Worm (Caenorhabditis elegans) whole organism, L1 larva: ENCODE data around the gene metl-18.

Experiments used
- C34B4.2 ChIP-seq: sonication (generic microtip); optimal IDR thresholded peaks from 2 replicates; lab custom pipeline; 2017; ENCODE audit warnings: mild to moderate bottlenecking, missing genetic modification characterization, missing compliant biosample characterization
- Y116A8C.19 ChIP-seq: sonication (generic microtip); optimal IDR thresholded peaks from 2 replicates; lab custom pipeline; 2016; ENCODE audit warnings: missing compliant biosample characterization, missing genetic modification characterization, borderline replicate concordance
- blmp-1 ChIP-seq: fragments of 150-350 bp; optimal IDR thresholded peaks from 2 replicates; lab custom pipeline; 2014; ENCODE audit warnings: missing biosample characterization, missing genetic modification characterization
- ceh-82 ChIP-seq, 3 experiments: fragments of 150-350 bp in 1 of 3; sonication (generic microtip) in 2 of 3; optimal IDR thresholded peaks; 2 replicates each; lab custom pipeline; 2014 to 2017; ENCODE audit warnings: missing biosample characterization in 3 of 3, missing genetic modification characterization in 3 of 3
- ceh-90 ChIP-seq: sonication (generic microtip); optimal IDR thresholded peaks from 2 replicates; lab custom pipeline; 2016; ENCODE audit warnings: missing genetic modification characterization, missing compliant biosample characterization
- dsc-1 ChIP-seq: sonication (generic microtip); optimal IDR thresholded peaks from 2 replicates; lab custom pipeline; 2016; ENCODE audit warnings: mild to moderate bottlenecking, missing genetic modification characterization, missing compliant biosample characterization
- efl-1 ChIP-seq, 4 experiments: fragments of 150-350 bp; optimal IDR thresholded peaks in 3 of 4; peaks in 1 of 4; 1 replicate in 1 of 4; 2 replicates in 3 of 4; lab custom pipeline; 2014; ENCODE audit warnings: missing biosample characterization in 2 of 4, missing genetic modification characterization in 2 of 4, missing genetic modification reagents in 2 of 4
- egl-13 ChIP-seq: sonication (generic microtip); optimal IDR thresholded peaks from 2 replicates; lab custom pipeline; 2016; ENCODE audit warnings: missing genotype, missing genetic modification reagents, missing genetic modification characterization, missing compliant biosample characterization
- elt-3 ChIP-seq, 6 experiments: fragments of 150-350 bp in 1 of 6; sonication (generic microtip); optimal IDR thresholded peaks; 2 replicates each; lab custom pipeline; 2017 to 2018; ENCODE audit warnings: missing biosample characterization in 6 of 6, missing genetic modification characterization in 6 of 6, inconsistent platforms in 1 of 6
- ets-5 ChIP-seq: fragments of 200-800 bp; sonication (Bioruptor generic); IDR thresholded peaks from 2 replicates; pipeline ENCODE4 v1.3.6; 2022; ENCODE audit warnings: missing genetic modification characterization, missing compliant biosample characterization
- fkh-4 ChIP-seq: sonication (generic microtip); optimal IDR thresholded peaks from 2 replicates; lab custom pipeline; 2016; ENCODE audit warnings: missing compliant biosample characterization, missing genetic modification characterization, borderline replicate concordance
- fos-1 ChIP-seq: fragments of 150-350 bp; optimal IDR thresholded peaks from 2 replicates; lab custom pipeline; 2014; ENCODE audit warnings: missing biosample characterization, missing genetic modification characterization
- hlh-4 ChIP-seq: sonication (generic microtip); optimal IDR thresholded peaks from 2 replicates; lab custom pipeline; 2016; ENCODE audit warnings: mild to moderate bottlenecking, missing genetic modification characterization, missing compliant biosample characterization
- lin-13 ChIP-seq: fragments of 150-350 bp; optimal IDR thresholded peaks from 2 replicates; lab custom pipeline; 2014; ENCODE audit warnings: missing biosample characterization, missing genetic modification reagents, missing genetic modification characterization
- lin-14 ChIP-seq: fragments of 200-800 bp; sonication (Bioruptor generic); optimal IDR thresholded peaks from 2 replicates; lab custom pipeline; 2018; ENCODE audit warnings: mild to moderate bottlenecking, missing genetic modification characterization, moderate library complexity, missing compliant biosample characterization
- lsy-2 ChIP-seq, 2 experiments: fragments of 150-350 bp; optimal IDR thresholded peaks; 2 replicates each; lab custom pipeline; 2014; ENCODE audit warnings: missing biosample characterization in 2 of 2, missing genetic modification characterization in 2 of 2
- mab-9 ChIP-seq: fragments of 200-800 bp; sonication (Bioruptor generic); IDR thresholded peaks from 2 replicates; pipeline ENCODE4 v1.3.6; 2022; ENCODE audit warnings: missing genetic modification reagents, missing genetic modification characterization, missing compliant biosample characterization
- mep-1 ChIP-seq: fragments of 150-350 bp; optimal IDR thresholded peaks from 2 replicates; lab custom pipeline; 2014; ENCODE audit warnings: missing biosample characterization, missing genetic modification characterization
- nhr-12 ChIP-seq: sonication (generic microtip); optimal IDR thresholded peaks from 2 replicates; lab custom pipeline; 2017; ENCODE audit warnings: missing biosample characterization, missing genetic modification characterization
- nhr-19 ChIP-seq: fragments of 200-800 bp; sonication (Bioruptor generic); conservative IDR thresholded peaks from 2 replicates; pipeline ENCODE4 v1.3.6; 2022; ENCODE audit warnings: missing genetic modification characterization, missing compliant biosample characterization
- nhr-20 ChIP-seq: sonication (generic microtip); optimal IDR thresholded peaks from 2 replicates; lab custom pipeline; 2016; ENCODE audit warnings: mild to moderate bottlenecking, missing genetic modification characterization, missing compliant biosample characterization
- nhr-237 ChIP-seq: fragments of 150-350 bp; optimal IDR thresholded peaks from 2 replicates; lab custom pipeline; 2014; ENCODE audit warnings: missing biosample characterization, missing genetic modification characterization
- nhr-71 ChIP-seq: sonication (generic microtip); optimal IDR thresholded peaks from 2 replicates; lab custom pipeline; 2016; ENCODE audit warnings: mild to moderate bottlenecking, missing genetic modification characterization, moderate library complexity, missing compliant biosample characterization
- nhr-77 ChIP-seq: fragments of 150-350 bp; optimal IDR thresholded peaks from 2 replicates; lab custom pipeline; 2014; ENCODE audit warnings: missing biosample characterization, missing genetic modification characterization
- nhr-84 ChIP-seq: sonication (generic microtip); optimal IDR thresholded peaks from 2 replicates; lab custom pipeline; 2017; ENCODE audit warnings: missing biosample characterization, missing genetic modification characterization
- nhr-85 ChIP-seq: sonication (generic microtip); peaks from one replicate; lab custom pipeline; 2016; ENCODE audit warnings: missing genetic modification characterization, inconsistent platforms, missing compliant biosample characterization
- rnt-1 ChIP-seq: sonication (generic microtip); optimal IDR thresholded peaks from 2 replicates; lab custom pipeline; 2016; ENCODE audit warnings: mild to moderate bottlenecking, missing genetic modification characterization, moderate library complexity, missing compliant biosample characterization
- snpc-4 ChIP-seq: fragments of 150-350 bp; optimal IDR thresholded peaks from 2 replicates; lab custom pipeline; 2014; ENCODE audit warnings: missing biosample characterization, missing genetic modification characterization
- snu-23 ChIP-seq: sonication (generic microtip); optimal IDR thresholded peaks from 2 replicates; lab custom pipeline; 2016; ENCODE audit warnings: missing genetic modification characterization, missing compliant biosample characterization
- swsn-7 ChIP-seq: sonication (generic microtip); optimal IDR thresholded peaks from 2 replicates; lab custom pipeline; 2016; ENCODE audit warnings: missing genetic modification characterization, missing compliant biosample characterization
- tbx-2 ChIP-seq: sonication (generic microtip); optimal IDR thresholded peaks from 2 replicates; lab custom pipeline; 2016; ENCODE audit warnings: missing genetic modification characterization, missing compliant biosample characterization
- unc-30 ChIP-seq: sonication (generic microtip); optimal IDR thresholded peaks from 2 replicates; lab custom pipeline; 2017; ENCODE audit warnings: missing biosample characterization, missing genetic modification characterization
- unc-86 ChIP-seq: sonication (generic microtip); optimal IDR thresholded peaks from 2 replicates; lab custom pipeline; 2016; ENCODE audit warnings: missing genetic modification characterization, missing compliant biosample characterization
- unc-98 ChIP-seq: fragments of 200-800 bp; sonication (Bioruptor generic); IDR thresholded peaks from 2 replicates; pipeline ENCODE4 v1.3.6; 2022; ENCODE audit warnings: missing genetic modification characterization, missing compliant biosample characterization
- xbp-1 ChIP-seq: sonication (generic microtip); optimal IDR thresholded peaks from 2 replicates; lab custom pipeline; 2016; ENCODE audit warnings: missing genetic modification characterization, missing compliant biosample characterization
- zag-1 ChIP-seq: fragments of 150-350 bp; optimal IDR thresholded peaks from 2 replicates; lab custom pipeline; 2014; ENCODE audit warnings: missing biosample characterization, missing genetic modification characterization

Gene metl-18

ce11 chrIII:3425438-3425837, at the start of gene metl-18:
Gene metl-18, plus strand, starts transcription at chrIII:3425738.
- no peak for TF ChIP-seq ceh-82 (tag; optimal IDR thresholded peaks at IDR 0.05; lab: Kevin White, UChicago)
- no peak for TF ChIP-seq zag-1 (tag; lab: Kevin White, UChicago)
- TF ChIP-seq Y116A8C.19 (tag; lab: Kevin White, UChicago), result no peak
- TF ChIP-seq lin-14 (GFP tag; lab: Kevin White, UChicago), result no peak
- TF ChIP-seq C34B4.2 (tag; lab: Kevin White, UChicago), result no peak
- TF ChIP-seq efl-1 (optimal IDR thresholded peaks at IDR 0.05; lab: Kevin White, UChicago), result no peak
- TF ChIP-seq efl-1 (GFP tag; optimal IDR thresholded peaks at IDR 0.05 in 1 of 2; lab: Kevin White, UChicago), result peak in 1 of 2 experiments; percentile 34

ce11 chrIII:3377134-3377533, 48.4 kb upstream of the metl-18 start:
- TF ChIP-seq mab-9 (GFP tag; lab: Robert Waterston, UW), result no peak
- TF ChIP-seq efl-1 (optimal IDR thresholded peaks at IDR 0.05; lab: Kevin White, UChicago), result no peak
- TF ChIP-seq efl-1 (GFP tag; optimal IDR thresholded peaks at IDR 0.05 in 1 of 2; lab: Kevin White, UChicago), result peak in 1 of 2 experiments; percentile 80

- TF ChIP-seq nhr-20 (tag; lab: Kevin White, UChicago), result peak; percentile 23
- TF ChIP-seq snpc-4 (tag; lab: Kevin White, UChicago), result peak; percentile 94
- TF ChIP-seq lin-14 (GFP tag; lab: Kevin White, UChicago), result peak; percentile 26
- TF ChIP-seq fkh-4 (tag; lab: Kevin White, UChicago), result no peak
- TF ChIP-seq ceh-90 (tag; lab: Kevin White, UChicago), result no peak
- no peak for TF ChIP-seq C34B4.2 (tag; lab: Kevin White, UChicago)
- TF ChIP-seq blmp-1, result peak; percentile 27
- TF ChIP-seq nhr-19 (GFP tag; lab: Robert Waterston, UW), result peak; percentile 27
- peak; percentile 38 for TF ChIP-seq snu-23 (GFP tag; lab: Kevin White, UChicago)
- TF ChIP-seq lin-13 (GFP tag; lab: Kevin White, UChicago), result peak; percentile 84
- no peak for TF ChIP-seq unc-98
- no peak for TF ChIP-seq egl-13 (tag; lab: Kevin White, UChicago)
- no peak for TF ChIP-seq nhr-84 (tag; lab: Kevin White, UChicago)
- TF ChIP-seq ets-5 (GFP tag; lab: Robert Waterston, UW), result no peak
- TF ChIP-seq fos-1, result no peak
- peak in 5 of 6 experiments; percentile 54 to 89 (median 74) for TF ChIP-seq elt-3 (tag; optimal IDR thresholded peaks at IDR 0.05; lab: Kevin White, UChicago)
- peak; percentile 33 for TF ChIP-seq nhr-71
- peak; percentile 23 for TF ChIP-seq nhr-85 (tag; lab: Kevin White, UChicago)
- TF ChIP-seq nhr-12 (tag; lab: Kevin White, UChicago), result no peak
These were observed 47.8 kb upstream of the metl-18 start for ce11 chrIII:3377700-3378099.

ce11 chrIII:3381866-3382265, 43.7 kb upstream of the metl-18 start:
- TF ChIP-seq lin-14 (GFP tag; lab: Kevin White, UChicago) (peak; percentile 44), xbp-1 (tag; lab: Kevin White, UChicago) (no peak), tbx-2 (tag; lab: Kevin White, UChicago) (peak; percentile 19)

ce11 chrIII:3382465-3382864, 43.1 kb upstream of the metl-18 start:
- TF ChIP-seq rnt-1 (no peak), swsn-7 (tag; lab: Kevin White, UChicago) (no peak), mep-1 (tag; lab: Kevin White, UChicago) (no peak), unc-30 (tag; lab: Kevin White, UChicago) (no peak), egl-13 (tag; lab: Kevin White, UChicago) (no peak), lsy-2 (tag; optimal IDR thresholded peaks at IDR 0.05; lab: Kevin White, UChicago) (no peak), unc-86 (tag; lab: Kevin White, UChicago) (no peak), nhr-77 (tag; lab: Kevin White, UChicago) (no peak), hlh-4 (no peak), xbp-1 (tag; lab: Kevin White, UChicago) (no peak), nhr-237 (tag; lab: Kevin White, UChicago) (no peak), dsc-1 (tag; lab: Kevin White, UChicago) (no peak)
